Fruit fly (Drosophila melanogaster) whole organism, embryonic: ENCODE measurements around the gene ND-18.
A peak's percentile ranks its signal among the peaks of the same experiment; 100 is the strongest.

Source experiments
- Adf1 ChIP-seq: fragments of 200-800 bp; sonication (Bioruptor generic); IDR thresholded peaks from 2 replicates; pipeline ENCODE4 v1.3.6; 2022; ENCODE audit warnings: missing biosample characterization, missing genetic modification characterization
- CG1024 ChIP-seq: fragments of 200-800 bp; sonication (Bioruptor generic); IDR thresholded peaks from 2 replicates; pipeline ENCODE4 v1.3.6; 2022; ENCODE audit warnings: missing biosample characterization, missing genetic modification characterization
- CG10565 ChIP-seq: fragments of 200-800 bp; sonication (Bioruptor generic); optimal IDR thresholded peaks from 3 replicates; lab custom pipeline; 2016; ENCODE audit warnings: missing biosample characterization, mild to moderate bottlenecking, missing genetic modification characterization
- CG10654 ChIP-seq: fragments of 200-800 bp; sonication (Bioruptor generic); optimal IDR thresholded peaks from 2 replicates; lab custom pipeline; 2016; ENCODE audit warnings: missing biosample characterization, missing genetic modification characterization
- CG11696 ChIP-seq: fragments of 200-800 bp; sonication (Bioruptor generic); IDR thresholded peaks from 2 replicates; pipeline ENCODE4 v1.3.6; 2022; ENCODE audit warnings: missing biosample characterization, missing genetic modification characterization
- CG1529 ChIP-seq: fragments of 200-800 bp; sonication (Bioruptor generic); optimal IDR thresholded peaks from 3 replicates; lab custom pipeline; 2018; ENCODE audit warnings: missing biosample characterization, missing genetic modification characterization
- CG15514 ChIP-seq: fragments of 200-800 bp; sonication (Bioruptor generic); optimal IDR thresholded peaks from 3 replicates; lab custom pipeline; 2017; ENCODE audit warnings: missing biosample characterization, missing genetic modification characterization, mild to moderate bottlenecking, moderate library complexity, missing genetic modification reagents
- CG17802 ChIP-seq: fragments of 200-800 bp; sonication (Bioruptor generic); optimal IDR thresholded peaks from 2 replicates; lab custom pipeline; 2018; ENCODE audit warnings: missing biosample characterization, mild to moderate bottlenecking, missing genetic modification characterization, moderate library complexity
- CG18619 ChIP-seq: fragments of 200-800 bp; sonication (Bioruptor generic); optimal IDR thresholded peaks from 3 replicates; lab custom pipeline; 2017; ENCODE audit warnings: missing biosample characterization, mild to moderate bottlenecking, missing genetic modification characterization
- CG32767 ChIP-seq: fragments of 200-800 bp; sonication (Bioruptor generic); IDR thresholded peaks from 2 replicates; pipeline ENCODE4 v1.3.6; 2022; ENCODE audit warnings: missing biosample characterization, missing genetic modification characterization
- CG42726 ChIP-seq: fragments of 200-800 bp; sonication (Bioruptor generic); IDR thresholded peaks from 2 replicates; pipeline ENCODE4 v1.3.6; 2022; ENCODE audit warnings: missing biosample characterization, missing genetic modification characterization; ENCODE audit not compliant: partially characterized antibody
- CG4282 ChIP-seq: fragments of 200-800 bp; sonication (Bioruptor generic); optimal IDR thresholded peaks from 2 replicates; lab custom pipeline; 2016; ENCODE audit warnings: missing biosample characterization, missing genetic modification characterization
- CG7928 ChIP-seq: fragments of 200-800 bp; sonication (Bioruptor generic); optimal IDR thresholded peaks from 2 replicates; lab custom pipeline; 2017; ENCODE audit warnings: missing biosample characterization, mild to moderate bottlenecking, missing genetic modification characterization
- CG8478 ChIP-seq: fragments of >200 bp; optimal IDR thresholded peaks from 2 replicates; lab custom pipeline; 2018
- D19B ChIP-seq: fragments of 200-800 bp; sonication (Bioruptor generic); optimal IDR thresholded peaks from 2 replicates; lab custom pipeline; 2017; ENCODE audit warnings: missing biosample characterization, mild to moderate bottlenecking, missing genetic modification characterization
- Dad ChIP-seq: fragments of 200-800 bp; sonication (Bioruptor generic); optimal IDR thresholded peaks from 3 replicates; lab custom pipeline; 2016; ENCODE audit warnings: missing biosample characterization, missing genetic modification characterization
- E2f2 ChIP-seq: fragments of 200-800 bp; sonication (Bioruptor generic); IDR thresholded peaks from 2 replicates; pipeline ENCODE4 v1.3.6; 2022; ENCODE audit warnings: missing biosample characterization, missing genetic modification characterization
- Fer3 ChIP-seq: fragments of 200-800 bp; sonication (Bioruptor generic); optimal IDR thresholded peaks from 2 replicates; lab custom pipeline; 2018; ENCODE audit warnings: missing biosample characterization, mild to moderate bottlenecking, missing genetic modification characterization, moderate library complexity
- Hey ChIP-seq: fragments of 200-800 bp; sonication (Bioruptor generic); optimal IDR thresholded peaks from 3 replicates; lab custom pipeline; 2018; ENCODE audit warnings: missing biosample characterization, mild to moderate bottlenecking, missing genetic modification characterization
- HmgD ChIP-seq: fragments of 200-800 bp; sonication (Bioruptor generic); optimal IDR thresholded peaks from 3 replicates; lab custom pipeline; 2016; ENCODE audit warnings: missing biosample characterization, missing genetic modification characterization
- Hmr ChIP-seq: fragments of 200-800 bp; sonication (Bioruptor generic); optimal IDR thresholded peaks from 3 replicates; lab custom pipeline; 2017; ENCODE audit warnings: mild to moderate bottlenecking, missing biosample characterization, missing genetic modification reagents, missing genetic modification characterization
- Hr78 ChIP-seq, 2 experiments: fragments of 200-800 bp in 1 of 2; fragments of >200 bp in 1 of 2; sonication (Bioruptor generic) in 1 of 2; optimal IDR thresholded peaks; 2 replicates each; lab custom pipeline; 2017 to 2019; ENCODE audit warnings: missing biosample characterization in 2 of 2, missing genetic modification characterization in 2 of 2, mild to moderate bottlenecking in 1 of 2, moderate library complexity in 1 of 2
- MESR4 ChIP-seq: fragments of 200-800 bp; sonication (Bioruptor generic); optimal IDR thresholded peaks from 2 replicates; lab custom pipeline; 2018; ENCODE audit warnings: missing biosample characterization, mild to moderate bottlenecking, missing genetic modification characterization, moderate library complexity
- Pdp1 ChIP-seq, 2 experiments: fragments of 200-800 bp; sonication (Bioruptor generic); optimal IDR thresholded peaks; 3 replicates each; lab custom pipeline; 2016; ENCODE audit warnings: missing biosample characterization in 2 of 2, missing genetic modification characterization in 2 of 2, mild to moderate bottlenecking in 1 of 2, moderate library complexity in 1 of 2
- Poxn ChIP-seq: fragments of 200-800 bp; sonication (Bioruptor generic); IDR thresholded peaks from 2 replicates; pipeline ENCODE4 v1.3.6; 2022; ENCODE audit warnings: missing biosample characterization, missing genetic modification characterization
- Rfx ChIP-seq: fragments of 200-800 bp; sonication (Bioruptor generic); IDR thresholded peaks from 2 replicates; pipeline ENCODE4 v1.3.6; 2022; ENCODE audit warnings: missing biosample characterization, missing genetic modification characterization
- Scr ChIP-seq: fragments of 200-800 bp; sonication (Bioruptor generic); IDR thresholded peaks from 2 replicates; pipeline ENCODE4 v1.3.6; 2022; ENCODE audit warnings: missing biosample characterization, missing genetic modification characterization; ENCODE audit not compliant: partially characterized antibody
- Six4 ChIP-seq: fragments of 200-800 bp; sonication (Bioruptor generic); optimal IDR thresholded peaks from 2 replicates; lab custom pipeline; 2016; ENCODE audit warnings: missing biosample characterization, missing genetic modification characterization
- Sry-β ChIP-seq: fragments of 200-800 bp; sonication (Bioruptor generic); optimal IDR thresholded peaks from 2 replicates; lab custom pipeline; 2018; ENCODE audit warnings: missing biosample characterization, mild to moderate bottlenecking, missing genetic modification characterization, moderate library complexity
- Sry-δ ChIP-seq: fragments of 200-800 bp; sonication (Bioruptor generic); optimal IDR thresholded peaks from 2 replicates; lab custom pipeline; 2016; ENCODE audit warnings: missing biosample characterization, missing genetic modification characterization
- Stat92E ChIP-seq, 3 experiments: fragments of >200 bp in 2 of 3; fragments of 200-800 bp in 1 of 3; sonication (Bioruptor generic) in 1 of 3; optimal IDR thresholded peaks; 2 replicates each; lab custom pipeline; 2017 to 2019; ENCODE audit warnings: missing biosample characterization in 3 of 3, missing genetic modification characterization in 3 of 3, mild to moderate bottlenecking in 1 of 3, moderate library complexity in 1 of 3
- Trl ChIP-seq, 3 experiments: fragments of >200 bp in 2 of 3; fragments of 200-800 bp in 1 of 3; sonication (Bioruptor generic) in 1 of 3; optimal IDR thresholded peaks; 2 replicates in 1 of 3; 3 replicates in 2 of 3; lab custom pipeline; 2016 to 2017; ENCODE audit warnings: missing biosample characterization in 1 of 3, missing genetic modification characterization in 1 of 3
- aop ChIP-seq: fragments of 200-800 bp; sonication (Bioruptor generic); IDR thresholded peaks from 2 replicates; pipeline ENCODE4 v1.3.6; 2022; ENCODE audit warnings: missing biosample characterization, missing genetic modification characterization
- bcd ChIP-seq: fragments of 200-800 bp; sonication (Bioruptor generic); optimal IDR thresholded peaks from 2 replicates; lab custom pipeline; 2017; ENCODE audit warnings: missing biosample characterization, mild to moderate bottlenecking, missing genetic modification characterization
- bigmax ChIP-seq: fragments of 200-800 bp; sonication (Bioruptor generic); optimal IDR thresholded peaks from 2 replicates; lab custom pipeline; 2018; ENCODE audit warnings: missing biosample characterization, mild to moderate bottlenecking, missing genetic modification characterization
- btn ChIP-seq: fragments of 200-800 bp; sonication (Bioruptor generic); optimal IDR thresholded peaks from 2 replicates; lab custom pipeline; 2016; ENCODE audit warnings: missing biosample characterization, missing genetic modification characterization
- cato ChIP-seq: fragments of 200-800 bp; sonication (Bioruptor generic); optimal IDR thresholded peaks from 2 replicates; lab custom pipeline; 2016; ENCODE audit warnings: missing biosample characterization, missing genetic modification characterization, borderline replicate concordance
- crc ChIP-seq: fragments of 200-800 bp; sonication (Bioruptor generic); optimal IDR thresholded peaks from 2 replicates; lab custom pipeline; 2016; ENCODE audit warnings: missing biosample characterization, missing genetic modification characterization
- dmrt11E ChIP-seq: fragments of 200-800 bp; sonication (Bioruptor generic); optimal IDR thresholded peaks from 3 replicates; lab custom pipeline; 2018; ENCODE audit warnings: missing biosample characterization, mild to moderate bottlenecking, missing genetic modification characterization, moderate library complexity
- ems ChIP-seq: fragments of 200-800 bp; sonication (Bioruptor generic); optimal IDR thresholded peaks from 3 replicates; lab custom pipeline; 2016; ENCODE audit warnings: missing biosample characterization, missing genetic modification characterization
- fd102C ChIP-seq: fragments of 200-800 bp; sonication (Bioruptor generic); optimal IDR thresholded peaks from 2 replicates; lab custom pipeline; 2018; ENCODE audit warnings: missing biosample characterization, mild to moderate bottlenecking, missing genetic modification characterization, moderate library complexity
- gfzf ChIP-seq: fragments of 200-800 bp; sonication (Bioruptor generic); optimal IDR thresholded peaks from 2 replicates; lab custom pipeline; 2016; ENCODE audit warnings: missing biosample characterization, mild to moderate bottlenecking, missing genetic modification characterization, moderate library complexity
- gt ChIP-seq: fragments of 200-800 bp; sonication (Bioruptor generic); IDR thresholded peaks from 2 replicates; pipeline ENCODE4 v1.3.6; 2022; ENCODE audit warnings: missing biosample characterization, missing genetic modification characterization
- lov ChIP-seq, 2 experiments: fragments of 200-800 bp in 1 of 2; fragments of >200 bp in 1 of 2; sonication (Bioruptor generic) in 1 of 2; IDR thresholded peaks in 1 of 2; optimal IDR thresholded peaks in 1 of 2; 2 replicates in 1 of 2; 3 replicates in 1 of 2; pipeline versions ENCODE4 v1.3.6 to Lab custom; 2017 to 2022; ENCODE audit warnings: missing biosample characterization in 1 of 2, missing genetic modification characterization in 1 of 2
- otp ChIP-seq: fragments of 200-800 bp; sonication (Bioruptor generic); IDR thresholded peaks from 3 replicates; pipeline ENCODE4, ENCODE4 v1.3.6; 2022; ENCODE audit warnings: missing biosample characterization, missing genetic modification characterization
- peb ChIP-seq: fragments of 200-800 bp; sonication (Bioruptor generic); IDR thresholded peaks from 2 replicates; pipeline ENCODE4 v1.3.6; 2022; ENCODE audit warnings: missing biosample characterization, missing genetic modification characterization
- sens ChIP-seq: fragments of 200-800 bp; sonication (Bioruptor generic); peaks from one replicate; lab custom pipeline; 2016; ENCODE audit warnings: missing biosample characterization, missing genetic modification characterization
- ssp ChIP-seq: fragments of 200-800 bp; sonication (Bioruptor generic); IDR thresholded peaks from 2 replicates; pipeline ENCODE4 v1.3.6; 2022; ENCODE audit warnings: missing biosample characterization, missing genetic modification characterization
- toy ChIP-seq: fragments of 200-800 bp; sonication (Bioruptor generic); IDR thresholded peaks from 2 replicates; pipeline ENCODE4 v1.3.6; 2022; ENCODE audit warnings: missing biosample characterization, missing genetic modification characterization
- tup ChIP-seq: fragments of 200-800 bp; sonication (Bioruptor generic); optimal IDR thresholded peaks from 2 replicates; lab custom pipeline; 2016; ENCODE audit warnings: missing biosample characterization, mild to moderate bottlenecking, missing genetic modification characterization, moderate library complexity
- tx ChIP-seq: fragments of 200-800 bp; sonication (Bioruptor generic); optimal IDR thresholded peaks from 2 replicates; lab custom pipeline; 2016; ENCODE audit warnings: missing biosample characterization, missing genetic modification characterization

The ND-18 gene

dm6 chrX:19494285-19494684, 2.1 kb downstream of the ND-18 start, which contains the start of gene CG12204 (continued):
- TF ChIP-seq lov (optimal IDR thresholded peaks at IDR 0.05; lab: Kevin White, UChicago) (no peak), lov (GFP tag; IDR thresholded peaks at IDR 0.05; lab: Robert Waterston, UW) (no peak), toy (no peak), D19B (GFP tag; lab: Kevin White, UChicago) (no peak), Hr78 (GFP tag; optimal IDR thresholded peaks at IDR 0.05; lab: Kevin White, UChicago) (no peak), ems (GFP tag; lab: Kevin White, UChicago) (no peak), cato (no peak), MESR4 (GFP tag; lab: Kevin White, UChicago) (peak; percentile 39), Dad (GFP tag; lab: Kevin White, UChicago) (peak; percentile 11), CG4282 (no peak), peb (GFP tag; lab: Robert Waterston, UW) (no peak), CG8478 (no peak), Stat92E (GFP tag; optimal IDR thresholded peaks at IDR 0.05; lab: Kevin White, UChicago) (no peak), CG10654 (GFP tag; lab: Kevin White, UChicago) (no peak), Trl (optimal IDR thresholded peaks at IDR 0.05; lab: Kevin White, UChicago) (no peak), Trl (GFP tag; optimal IDR thresholded peaks at IDR 0.05; lab: Kevin White, UChicago) (peak; percentile 7), fd102C (GFP tag; lab: Kevin White, UChicago) (no peak), CG42726 (GFP tag; lab: Robert Waterston, UW) (no peak), HmgD (GFP tag; lab: Kevin White, UChicago) (no peak), Scr (GFP tag; lab: Robert Waterston, UW) (no peak), CG11696 (no peak), Sry-δ (no peak), bigmax (GFP tag; lab: Kevin White, UChicago) (no peak), tup (GFP tag; lab: Kevin White, UChicago) (no peak), Rfx (peak; percentile 50), Fer3 (tag; lab: Kevin White, UChicago) (no peak), CG15514 (GFP tag; lab: Kevin White, UChicago) (no peak), sens (GFP tag; lab: Kevin White, UChicago) (peak; percentile 80), Adf1 (GFP tag; lab: Robert Waterston, UW) (no peak), tx (no peak), Pdp1 (GFP tag; optimal IDR thresholded peaks at IDR 0.05; lab: Kevin White, UChicago) (peak in 1 of 2 experiments; percentile 1), Six4 (GFP tag; lab: Kevin White, UChicago) (no peak), CG10565 (GFP tag; lab: Kevin White, UChicago) (no peak), Hey (tag; lab: Kevin White, UChicago) (no peak), otp (GFP tag; lab: Robert Waterston, UW) (no peak), CG7928 (GFP tag; lab: Kevin White, UChicago) (no peak), aop (GFP tag; lab: Robert Waterston, UW) (no peak), CG32767 (no peak), CG1529 (GFP tag; lab: Kevin White, UChicago) (no peak), crc (GFP tag; lab: Kevin White, UChicago) (no peak), Poxn (no peak), CG18619 (GFP tag; lab: Kevin White, UChicago) (no peak), CG1024 (GFP tag; lab: Robert Waterston, UW) (no peak), ssp (GFP tag; lab: Robert Waterston, UW) (no peak), CG17802 (tag; lab: Kevin White, UChicago) (no peak), E2f2 (GFP tag; lab: Robert Waterston, UW) (peak; percentile 14; the same call in 1 of the 2 replicates), btn (peak; percentile 19), Sry-β (GFP tag; lab: Kevin White, UChicago) (no peak), Hmr (no peak), bcd (no peak), gt (GFP tag; lab: Robert Waterston, UW) (no peak), gfzf (no peak), dmrt11E (tag; lab: Kevin White, UChicago) (no peak)
